Worm (Caenorhabditis elegans): ENCODE data around the gene dpy-19.

DNA sequence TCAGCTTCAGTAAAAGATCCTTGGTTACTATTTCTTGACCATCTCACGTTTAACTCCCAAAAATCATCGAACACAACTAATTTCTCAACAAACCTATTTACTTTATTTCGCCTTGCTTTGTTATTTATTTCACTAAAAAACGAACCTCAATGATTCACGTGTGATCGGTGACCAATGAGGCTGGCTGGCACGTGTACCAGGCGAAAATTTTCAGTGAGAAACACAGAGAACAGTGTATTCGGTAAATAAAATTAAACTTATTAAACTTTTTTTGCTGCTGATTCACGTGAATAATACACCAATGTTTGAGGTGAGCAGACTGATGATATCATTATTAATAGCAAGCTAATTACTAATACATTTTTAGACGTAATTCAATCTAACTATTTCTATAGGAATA lies 11.9 kb downstream of the dpy-19 start:
- no peak for TF ChIP-seq elt-3 (tag; optimal IDR thresholded peaks at IDR 0.05)
- peak; percentile 1 for TF ChIP-seq F13H6.1 (tag; optimal IDR thresholded peaks at IDR 0.05)
- no peak for TF ChIP-seq mdl-1 (tag; optimal IDR thresholded peaks at IDR 0.05)
- TF ChIP-seq ama-1 (optimal IDR thresholded peaks at IDR 0.05): no peak
- no peak for TF ChIP-seq nhr-237 (tag; optimal IDR thresholded peaks at IDR 0.05)
- TF ChIP-seq R02D3.7 (tag; optimal IDR thresholded peaks at IDR 0.05): no peak
- no peak for TF ChIP-seq lsy-2 (tag; optimal IDR thresholded peaks at IDR 0.05)
- no peak for TF ChIP-seq skn-1 (tag; optimal IDR thresholded peaks at IDR 0.05)
- no peak for TF ChIP-seq alr-1 (tag; optimal IDR thresholded peaks at IDR 0.05)
- no peak for TF ChIP-seq unc-62 (GFP tag; optimal IDR thresholded peaks at IDR 0.05)
- TF ChIP-seq nhr-77 (tag; optimal IDR thresholded peaks at IDR 0.05): no peak
